Worm (Caenorhabditis elegans) whole organism, L4 larva: ENCODE data around the gene nhr-96.

Experiments
- F10B5.3 ChIP-seq: sonication (generic microtip); optimal IDR thresholded peaks from 2 replicates; lab custom pipeline; 2016; ENCODE audit warnings: mild to moderate bottlenecking, missing genetic modification characterization, missing compliant biosample characterization
- F26F4.8 ChIP-seq: fragments of 200-800 bp; sonication (Bioruptor generic); conservative IDR thresholded peaks from 2 replicates; pipeline ENCODE4 v1.3.6; 2022; ENCODE audit warnings: missing genetic modification characterization, missing compliant biosample characterization
- F37D6.2 ChIP-seq: sonication (generic microtip); optimal IDR thresholded peaks from 2 replicates; lab custom pipeline; 2016; ENCODE audit warnings: mild to moderate bottlenecking, missing genetic modification characterization, missing compliant biosample characterization
- T20F7.1 ChIP-seq: fragments of 200-800 bp; sonication (Bioruptor generic); optimal IDR thresholded peaks from 2 replicates; lab custom pipeline; 2018; ENCODE audit warnings: mild to moderate bottlenecking, missing genetic modification characterization, missing compliant biosample characterization
- T26A8.4 ChIP-seq: fragments of 200-800 bp; sonication (Bioruptor generic); IDR thresholded peaks from 2 replicates; pipeline ENCODE4 v1.3.6; 2022; ENCODE audit warnings: missing genetic modification characterization, missing compliant biosample characterization
- Y75B8A.6 ChIP-seq: fragments of 200-800 bp; sonication (Bioruptor generic); IDR thresholded peaks from 2 replicates; pipeline ENCODE4 v1.3.6; 2022; ENCODE audit warnings: missing genetic modification reagents, missing genetic modification characterization, missing compliant biosample characterization
- ZK337.2 ChIP-seq: fragments of 200-800 bp; sonication (Bioruptor generic); IDR thresholded peaks from 2 replicates; pipeline ENCODE4 v1.3.6; 2022; ENCODE audit warnings: missing genetic modification reagents, missing genetic modification characterization, missing compliant biosample characterization
- aha-1 ChIP-seq: fragments of 150-350 bp; peaks from one replicate; lab custom pipeline; 2014; ENCODE audit warnings: missing biosample characterization, missing genetic modification characterization
- attf-4 ChIP-seq: sonication (generic microtip); optimal IDR thresholded peaks from 3 replicates; lab custom pipeline; 2017; ENCODE audit warnings: missing biosample characterization, missing genetic modification characterization
- ceh-20 ChIP-seq: fragments of 200-800 bp; sonication (Bioruptor generic); IDR thresholded peaks from 2 replicates; pipeline ENCODE4 v1.3.6; 2022; ENCODE audit warnings: missing genetic modification reagents, missing genetic modification characterization, missing compliant biosample characterization
- ceh-32 ChIP-seq: sonication (generic microtip); optimal IDR thresholded peaks from 2 replicates; lab custom pipeline; 2016; ENCODE audit warnings: mild to moderate bottlenecking, missing genetic modification characterization, missing compliant biosample characterization; ENCODE audit not compliant: poor library complexity
- ceh-44 ChIP-seq: fragments of 200-800 bp; sonication (Bioruptor generic); IDR thresholded peaks from 2 replicates; pipeline ENCODE4 v1.3.6; 2022; ENCODE audit warnings: missing genetic modification reagents, missing genetic modification characterization, missing compliant biosample characterization
- ceh-62 ChIP-seq: sonication (generic microtip); optimal IDR thresholded peaks from 2 replicates; lab custom pipeline; 2017; ENCODE audit warnings: missing biosample characterization, missing genetic modification characterization
- daf-16 ChIP-seq, 3 experiments: sonication (generic microtip); optimal IDR thresholded peaks; 2 replicates each; lab custom pipeline; 2016 to 2017; ENCODE audit warnings: missing genetic modification characterization in 3 of 3, missing genetic modification reagents in 3 of 3, mild to moderate bottlenecking in 2 of 3, missing compliant biosample characterization in 2 of 3, missing biosample characterization in 1 of 3, moderate library complexity in 1 of 3
- daf-8 ChIP-seq: fragments of 200-800 bp; sonication (Bioruptor generic); IDR thresholded peaks from 2 replicates; pipeline ENCODE4 v1.3.6; 2022; ENCODE audit warnings: missing genetic modification characterization, missing compliant biosample characterization
- dmd-8 ChIP-seq: fragments of 200-800 bp; sonication (Bioruptor generic); IDR thresholded peaks from 2 replicates; pipeline ENCODE4 v1.3.6; 2022; ENCODE audit warnings: missing genetic modification characterization, missing compliant biosample characterization
- dmd-9 ChIP-seq: fragments of 200-800 bp; sonication (Bioruptor generic); IDR thresholded peaks from 2 replicates; pipeline ENCODE4 v1.3.6; 2022; ENCODE audit warnings: missing genetic modification reagents, missing genetic modification characterization, missing compliant biosample characterization
- dpl-1 ChIP-seq: fragments of 150-350 bp; optimal IDR thresholded peaks from 2 replicates; lab custom pipeline; 2014; ENCODE audit warnings: missing biosample characterization, missing genetic modification reagents, missing genetic modification characterization
- egl-27 ChIP-seq: sonication (generic microtip); optimal IDR thresholded peaks from 3 replicates; lab custom pipeline; 2017; ENCODE audit warnings: missing biosample characterization, missing genetic modification reagents, missing genetic modification characterization
- fkh-10 ChIP-seq: fragments of 150-350 bp; optimal IDR thresholded peaks from 2 replicates; lab custom pipeline; 2014; ENCODE audit warnings: missing biosample characterization, missing genetic modification reagents, missing genetic modification characterization
- lin-1 ChIP-seq: fragments of 200-800 bp; sonication (Bioruptor generic); IDR thresholded peaks from 2 replicates; pipeline ENCODE4 v1.3.6; 2022; ENCODE audit warnings: missing genetic modification reagents, missing genetic modification characterization, missing compliant biosample characterization
- lin-15B ChIP-seq: fragments of 150-350 bp; sonication (generic microtip); optimal IDR thresholded peaks from 3 replicates; lab custom pipeline; 2014; ENCODE audit warnings: missing biosample characterization, missing genetic modification characterization
- lin-29 ChIP-seq: fragments of 200-800 bp; sonication (Bioruptor generic); IDR thresholded peaks from 2 replicates; pipeline ENCODE4 v1.3.6; 2022; ENCODE audit warnings: missing genetic modification reagents, missing genetic modification characterization, missing compliant biosample characterization
- lin-39 ChIP-seq: fragments of 150-350 bp; optimal IDR thresholded peaks from 2 replicates; lab custom pipeline; 2014; ENCODE audit warnings: missing biosample characterization, missing genetic modification reagents, missing genetic modification characterization
- mes-2 ChIP-seq: sonication (generic microtip); optimal IDR thresholded peaks from 2 replicates; lab custom pipeline; 2016; ENCODE audit warnings: missing genotype, mild to moderate bottlenecking, missing genetic modification characterization, missing compliant biosample characterization; ENCODE audit not compliant: poor library complexity, severe bottlenecking
- nhr-6 ChIP-seq: fragments of 150-350 bp; optimal IDR thresholded peaks from 2 replicates; lab custom pipeline; 2014; ENCODE audit warnings: missing biosample characterization, missing genetic modification characterization
- pha-4 ChIP-seq, 2 experiments: fragments of 150-350 bp in 1 of 2; fragments of 200-800 bp in 1 of 2; sonication (Bioruptor generic) in 1 of 2; IDR thresholded peaks in 1 of 2; optimal IDR thresholded peaks in 1 of 2; 2 replicates each; pipeline versions ENCODE4 v1.3.6 to Lab custom; 2014 to 2022; ENCODE audit warnings: missing genetic modification characterization in 2 of 2, missing genetic modification reagents in 2 of 2, missing biosample characterization in 1 of 2, missing compliant biosample characterization in 1 of 2
- saeg-2 ChIP-seq: fragments of 200-800 bp; sonication (Bioruptor generic); IDR thresholded peaks from 2 replicates; pipeline ENCODE4 v1.3.6; 2022; ENCODE audit warnings: missing genetic modification reagents, missing genetic modification characterization, missing compliant biosample characterization
- spr-3 ChIP-seq: fragments of 200-800 bp; sonication (Bioruptor generic); optimal IDR thresholded peaks from 2 replicates; lab custom pipeline; 2018; ENCODE audit warnings: mild to moderate bottlenecking, missing genetic modification characterization, missing compliant biosample characterization
- tag-97 ChIP-seq: fragments of 200-800 bp; sonication (Bioruptor generic); IDR thresholded peaks from 2 replicates; pipeline ENCODE4 v1.3.6; 2022; ENCODE audit warnings: missing genetic modification characterization, missing compliant biosample characterization
- unc-62 ChIP-seq, 3 experiments: fragments of 150-350 bp in 1 of 3; sonication (generic microtip); optimal IDR thresholded peaks in 2 of 3; peaks in 1 of 3; 1 replicate in 1 of 3; 2 replicates in 2 of 3; lab custom pipeline; 2014 to 2017; ENCODE audit warnings: missing biosample characterization in 3 of 3, missing genetic modification characterization in 3 of 3, missing genetic modification reagents in 3 of 3, missing genotype in 1 of 3
- zag-1 ChIP-seq: fragments of 150-350 bp; optimal IDR thresholded peaks from 2 replicates; lab custom pipeline; 2014; ENCODE audit warnings: missing biosample characterization, missing genetic modification characterization
- zip-11 ChIP-seq: fragments of 200-800 bp; sonication (Bioruptor generic); IDR thresholded peaks from 2 replicates; pipeline ENCODE4 v1.3.6; 2022; ENCODE audit warnings: missing genetic modification characterization, missing compliant biosample characterization
- zip-2 ChIP-seq: fragments of 150-350 bp; optimal IDR thresholded peaks from 2 replicates; lab custom pipeline; 2014; ENCODE audit warnings: missing biosample characterization, missing genetic modification characterization

nhr-96 gene

DNA sequence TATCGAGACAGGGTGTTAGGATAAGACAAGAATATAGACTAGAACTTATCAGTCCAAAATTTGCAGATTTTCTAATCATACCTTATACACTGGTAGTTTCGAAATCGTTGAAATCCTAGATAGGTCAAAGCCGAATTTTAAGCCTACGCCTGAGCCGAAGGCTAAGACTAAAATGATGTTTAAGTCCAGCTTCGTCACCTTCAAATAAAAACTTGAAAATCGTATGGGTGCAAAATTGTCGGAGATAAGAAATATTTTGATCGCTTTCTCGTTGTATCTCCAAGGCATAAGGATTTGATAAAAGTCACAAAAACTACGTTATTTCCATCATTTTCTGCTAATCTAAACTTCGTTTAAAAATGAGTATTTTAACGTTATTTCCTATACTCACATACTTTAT lies 27.4 kb downstream of the nhr-96 start, which contains the start of gene F41B5.12:
TSS of gene F41B5.12 (plus strand) at position 301 of the 400 bp plus-strand sequence.
- TF ChIP-seq zip-2 (tag; lab: Kevin White, UChicago) = no peak
- no peak for TF ChIP-seq mes-2 (tag; lab: Kevin White, UChicago)
- TF ChIP-seq ceh-44 (GFP tag; lab: Robert Waterston, UW) = no peak
- TF ChIP-seq fkh-10 (GFP tag; lab: Kevin White, UChicago) = no peak
- TF ChIP-seq Y75B8A.6 = no peak
- no peak for TF ChIP-seq spr-3 (GFP tag; lab: Kevin White, UChicago)
- no peak for TF ChIP-seq T26A8.4 (GFP tag; lab: Robert Waterston, UW)
- TF ChIP-seq dmd-9 = no peak
- no peak for TF ChIP-seq daf-16 (GFP tag; optimal IDR thresholded peaks at IDR 0.05; lab: Kevin White, UChicago)
- TF ChIP-seq daf-16 (tag; optimal IDR thresholded peaks at IDR 0.05; lab: Kevin White, UChicago) = no peak
- no peak for TF ChIP-seq aha-1 (tag; lab: Kevin White, UChicago)
- no peak for TF ChIP-seq F26F4.8 (GFP tag; lab: Robert Waterston, UW)
- no peak for TF ChIP-seq lin-29 (GFP tag; lab: Robert Waterston, UW)
- no peak for TF ChIP-seq ceh-62 (tag; lab: Kevin White, UChicago)
- TF ChIP-seq F10B5.3 (tag; lab: Kevin White, UChicago) = no peak
- no peak for TF ChIP-seq saeg-2
- TF ChIP-seq attf-4 (tag; lab: Kevin White, UChicago) = no peak
- TF ChIP-seq lin-1 (GFP tag; lab: Robert Waterston, UW) = no peak
- TF ChIP-seq ceh-20 (GFP tag; lab: Robert Waterston, UW) = no peak

ce11 chrV:2264455-2264854 lies 31.2 kb downstream of the nhr-96 start, which contains the start of gene nhr-183:
Gene nhr-183 (minus strand): TSS chrV:2264634.
- TF ChIP-seq nhr-6 (tag; lab: Kevin White, UChicago) = no peak
- TF ChIP-seq pha-4 (GFP tag; IDR thresholded peaks at IDR 0.05; lab: Robert Waterston, UW) = no peak
- peak; percentile 49 for TF ChIP-seq pha-4 (tag; optimal IDR thresholded peaks at IDR 0.05; lab: Kevin White, UChicago)
- TF ChIP-seq lin-39 = no peak

ce11 chrV:2264925-2265324 lies 31.6 kb downstream of the nhr-96 start:
- no peak for TF ChIP-seq F37D6.2 (tag; lab: Kevin White, UChicago)
- TF ChIP-seq unc-62 (GFP tag; optimal IDR thresholded peaks at IDR 0.05 in 1 of 2; lab: Kevin White, UChicago) = peak in 1 of 2 experiments; percentile 59
- TF ChIP-seq unc-62 (tag; optimal IDR thresholded peaks at IDR 0.05; lab: Kevin White, UChicago) = no peak
- no peak for TF ChIP-seq dmd-8 (GFP tag; lab: Robert Waterston, UW)
- peak; percentile 38 for TF ChIP-seq aha-1 (tag; lab: Kevin White, UChicago)
- TF ChIP-seq zip-11 = no peak
- no peak for TF ChIP-seq tag-97 (GFP tag; lab: Robert Waterston, UW)
- TF ChIP-seq T20F7.1 (GFP tag; lab: Kevin White, UChicago) = no peak

- TF ChIP-seq lin-15B (tag; lab: Kevin White, UChicago) (no peak), dmd-9 (no peak), ZK337.2 (no peak), zag-1 (no peak), dpl-1 (GFP tag; lab: Kevin White, UChicago) (no peak), egl-27 (tag; lab: Kevin White, UChicago) (no peak), ceh-32 (tag; lab: Kevin White, UChicago) (no peak)
Observed at ce11 chrV:2266958-2267357, 33.7 kb downstream of the nhr-96 start, which contains the start of gene nhr-275. Gene nhr-275 (minus strand): TSS chrV:2267058.

- TF ChIP-seq daf-8 (GFP tag; lab: Robert Waterston, UW) = no peak
Observed at ce11 chrV:2271750-2272149, 38.5 kb downstream of the nhr-96 start, which contains the start of gene Y5H2A.1. Gene Y5H2A.1 (minus strand): TSS chrV:2271850.
